Fruit fly (Drosophila melanogaster) whole organism, embryonic: ENCODE data around the gene CG32700.
A peak's percentile ranks its signal among the peaks of the same experiment; 100 is the strongest.

ENCODE experiments used
- Atf3 ChIP-seq: fragments of 200-800 bp; sonication (Bioruptor generic); optimal IDR thresholded peaks from 3 replicates; lab custom pipeline; 2016; ENCODE audit warnings: missing biosample characterization, missing genetic modification characterization
- Bteb2 ChIP-seq: fragments of 200-800 bp; sonication (Bioruptor generic); optimal IDR thresholded peaks from 2 replicates; lab custom pipeline; 2016; ENCODE audit warnings: missing biosample characterization, missing genetic modification characterization
- CG10543 ChIP-seq: fragments of 200-800 bp; sonication (Bioruptor generic); optimal IDR thresholded peaks from 3 replicates; lab custom pipeline; 2017; ENCODE audit warnings: missing biosample characterization, mild to moderate bottlenecking, missing genetic modification characterization, moderate library complexity
- CG10979 ChIP-seq: fragments of 200-800 bp; sonication (Bioruptor generic); optimal IDR thresholded peaks from 2 replicates; lab custom pipeline; 2018; ENCODE audit warnings: missing biosample characterization, mild to moderate bottlenecking, missing genetic modification characterization, moderate library complexity
- CG11456 ChIP-seq: fragments of 200-800 bp; sonication (Bioruptor generic); IDR thresholded peaks from 3 replicates; pipeline ENCODE4 v1.3.6; 2022; ENCODE audit warnings: missing biosample characterization, missing genetic modification characterization
- CG12155 ChIP-seq: fragments of 200-800 bp; sonication (Bioruptor generic); optimal IDR thresholded peaks from 3 replicates; lab custom pipeline; 2016; ENCODE audit warnings: missing biosample characterization, missing genetic modification characterization
- CG12744 ChIP-seq: fragments of 200-800 bp; sonication (Bioruptor generic); optimal IDR thresholded peaks from 2 replicates; lab custom pipeline; 2016; ENCODE audit warnings: missing biosample characterization, missing genetic modification characterization
- CG14441 ChIP-seq: fragments of 200-800 bp; sonication (Bioruptor generic); IDR thresholded peaks from 2 replicates; pipeline ENCODE4 v1.3.6; 2022; ENCODE audit warnings: missing biosample characterization, missing genetic modification characterization
- CG17328 ChIP-seq: fragments of 200-800 bp; sonication (Bioruptor generic); IDR thresholded peaks from 2 replicates; pipeline ENCODE4 v1.3.6; 2022; ENCODE audit warnings: missing biosample characterization, missing genetic modification characterization
- CG17912 ChIP-seq: fragments of 200-800 bp; sonication (Bioruptor generic); optimal IDR thresholded peaks from 2 replicates; lab custom pipeline; 2018; ENCODE audit warnings: missing biosample characterization, mild to moderate bottlenecking, missing genetic modification characterization
- CG1792 ChIP-seq: fragments of 200-800 bp; sonication (Bioruptor generic); optimal IDR thresholded peaks from 2 replicates; lab custom pipeline; 2016; ENCODE audit warnings: missing biosample characterization, missing genetic modification characterization
- CG3726 ChIP-seq: fragments of 200-800 bp; sonication (Bioruptor generic); IDR thresholded peaks from 3 replicates; pipeline ENCODE4, ENCODE4 v1.3.6; 2022; ENCODE audit warnings: missing biosample characterization, missing genetic modification characterization
- CG4404 ChIP-seq: fragments of 200-800 bp; sonication (Bioruptor generic); IDR thresholded peaks from 2 replicates; pipeline ENCODE4 v1.3.6; 2022; ENCODE audit warnings: missing biosample characterization, missing genetic modification characterization
- CG4707 ChIP-seq: fragments of 200-800 bp; sonication (Bioruptor generic); optimal IDR thresholded peaks from 2 replicates; lab custom pipeline; 2018; ENCODE audit warnings: missing biosample characterization, mild to moderate bottlenecking, missing genetic modification characterization, moderate library complexity
- CG5245 ChIP-seq: fragments of 200-800 bp; sonication (Bioruptor generic); optimal IDR thresholded peaks from 3 replicates; lab custom pipeline; 2016; ENCODE audit warnings: missing biosample characterization, missing genetic modification characterization
- CG6254 ChIP-seq: fragments of 200-800 bp; sonication (Bioruptor generic); optimal IDR thresholded peaks from 3 replicates; lab custom pipeline; 2017; ENCODE audit warnings: mild to moderate bottlenecking, missing biosample characterization, missing genetic modification reagents, missing genetic modification characterization
- CG6689 ChIP-seq: fragments of 200-800 bp; sonication (Bioruptor generic); IDR thresholded peaks from 2 replicates; pipeline ENCODE4 v1.3.6; 2022; ENCODE audit warnings: missing biosample characterization, missing genetic modification characterization
- CG7372 ChIP-seq: fragments of 200-800 bp; sonication (Bioruptor generic); IDR thresholded peaks from 2 replicates; pipeline ENCODE4 v1.3.6; 2022; ENCODE audit warnings: missing biosample characterization, missing genetic modification characterization
- CG7928 ChIP-seq: fragments of 200-800 bp; sonication (Bioruptor generic); optimal IDR thresholded peaks from 2 replicates; lab custom pipeline; 2017; ENCODE audit warnings: missing biosample characterization, mild to moderate bottlenecking, missing genetic modification characterization
- CkIIα-i1 ChIP-seq: fragments of 200-800 bp; sonication (Bioruptor generic); IDR thresholded peaks from 2 replicates; pipeline ENCODE4 v1.3.6; 2022; ENCODE audit warnings: missing biosample characterization, missing genetic modification characterization
- Dip2 ChIP-seq: fragments of 200-800 bp; sonication (Bioruptor generic); IDR thresholded peaks from 2 replicates; pipeline ENCODE4 v1.3.6; 2022; ENCODE audit warnings: missing biosample characterization, missing genetic modification characterization
- Dp ChIP-seq: fragments of 200-800 bp; sonication (Bioruptor generic); optimal IDR thresholded peaks from 2 replicates; lab custom pipeline; 2018; ENCODE audit warnings: missing biosample characterization, mild to moderate bottlenecking, missing genetic modification characterization, moderate library complexity
- HLH4C ChIP-seq: fragments of 200-800 bp; sonication (Bioruptor generic); IDR thresholded peaks from 3 replicates; pipeline ENCODE4 v1.3.6; 2022; ENCODE audit warnings: missing biosample characterization, missing genetic modification characterization; ENCODE audit not compliant: partially characterized antibody
- HLHmδ ChIP-seq: fragments of 200-800 bp; sonication (Bioruptor generic); optimal IDR thresholded peaks from 2 replicates; lab custom pipeline; 2018; ENCODE audit warnings: missing biosample characterization, mild to moderate bottlenecking, missing genetic modification characterization, moderate library complexity
- Hr3 ChIP-seq: fragments of 200-800 bp; sonication (Bioruptor generic); optimal IDR thresholded peaks from 3 replicates; lab custom pipeline; 2016; ENCODE audit warnings: missing biosample characterization, missing genetic modification characterization
- MESR4 ChIP-seq: fragments of 200-800 bp; sonication (Bioruptor generic); optimal IDR thresholded peaks from 2 replicates; lab custom pipeline; 2018; ENCODE audit warnings: missing biosample characterization, mild to moderate bottlenecking, missing genetic modification characterization, moderate library complexity
- Mes4 ChIP-seq: fragments of 200-800 bp; sonication (Bioruptor generic); optimal IDR thresholded peaks from 2 replicates; lab custom pipeline; 2016; ENCODE audit warnings: missing biosample characterization, missing genetic modification characterization
- Sry-δ ChIP-seq: fragments of 200-800 bp; sonication (Bioruptor generic); optimal IDR thresholded peaks from 2 replicates; lab custom pipeline; 2016; ENCODE audit warnings: missing biosample characterization, missing genetic modification characterization
- al ChIP-seq: fragments of 200-800 bp; sonication (Bioruptor generic); IDR thresholded peaks from 2 replicates; pipeline ENCODE4 v1.3.6; 2022; ENCODE audit warnings: missing biosample characterization, missing genetic modification characterization
- br ChIP-seq: fragments of >200 bp; optimal IDR thresholded peaks from 2 replicates; lab custom pipeline; 2017
- croc ChIP-seq: fragments of 200-800 bp; sonication (Bioruptor generic); conservative IDR thresholded peaks from 3 replicates; pipeline ENCODE4 v1.3.6; 2022; ENCODE audit warnings: missing biosample characterization, missing genetic modification characterization
- crol ChIP-seq: fragments of 200-800 bp; sonication (Bioruptor generic); IDR thresholded peaks from 2 replicates; pipeline ENCODE4 v1.3.6; 2022; ENCODE audit warnings: missing biosample characterization, missing genetic modification characterization
- dmrt11E ChIP-seq: fragments of 200-800 bp; sonication (Bioruptor generic); optimal IDR thresholded peaks from 3 replicates; lab custom pipeline; 2018; ENCODE audit warnings: missing biosample characterization, mild to moderate bottlenecking, missing genetic modification characterization, moderate library complexity
- fd3F ChIP-seq: fragments of 200-800 bp; sonication (Bioruptor generic); optimal IDR thresholded peaks from 2 replicates; lab custom pipeline; 2018; ENCODE audit warnings: missing biosample characterization, mild to moderate bottlenecking, missing genetic modification characterization, moderate library complexity
- gt ChIP-seq: fragments of 200-800 bp; sonication (Bioruptor generic); IDR thresholded peaks from 2 replicates; pipeline ENCODE4 v1.3.6; 2022; ENCODE audit warnings: missing biosample characterization, missing genetic modification characterization
- inv ChIP-seq: fragments of 200-800 bp; sonication (Bioruptor generic); IDR thresholded peaks from 2 replicates; pipeline ENCODE4 v1.3.6; 2022; ENCODE audit warnings: missing biosample characterization, missing genetic modification characterization; ENCODE audit not compliant: partially characterized antibody
- luna ChIP-seq: fragments of 200-800 bp; sonication (Bioruptor generic); optimal IDR thresholded peaks from 2 replicates; lab custom pipeline; 2016; ENCODE audit warnings: missing biosample characterization, missing genetic modification characterization
- otp ChIP-seq: fragments of 200-800 bp; sonication (Bioruptor generic); IDR thresholded peaks from 3 replicates; pipeline ENCODE4, ENCODE4 v1.3.6; 2022; ENCODE audit warnings: missing biosample characterization, missing genetic modification characterization
- pfk ChIP-seq: fragments of 200-800 bp; sonication (Bioruptor generic); optimal IDR thresholded peaks from 2 replicates; lab custom pipeline; 2018; ENCODE audit warnings: missing biosample characterization, mild to moderate bottlenecking, missing genetic modification characterization, moderate library complexity
- pros ChIP-seq: fragments of 200-800 bp; sonication (Bioruptor generic); optimal IDR thresholded peaks from 3 replicates; lab custom pipeline; 2019; ENCODE audit warnings: missing biosample characterization, mild to moderate bottlenecking, missing genetic modification characterization, moderate library complexity
- ro ChIP-seq: fragments of 200-800 bp; sonication (Bioruptor generic); IDR thresholded peaks from 2 replicates; pipeline ENCODE4 v1.3.6; 2022; ENCODE audit warnings: missing biosample characterization, missing genetic modification characterization
- scrt ChIP-seq: fragments of 200-800 bp; sonication (Bioruptor generic); optimal IDR thresholded peaks from 2 replicates; lab custom pipeline; 2018; ENCODE audit warnings: missing biosample characterization, mild to moderate bottlenecking, missing genetic modification characterization, moderate library complexity
- sens ChIP-seq: fragments of 200-800 bp; sonication (Bioruptor generic); peaks from one replicate; lab custom pipeline; 2016; ENCODE audit warnings: missing biosample characterization, missing genetic modification characterization
- seq ChIP-seq: fragments of 200-800 bp; sonication (Bioruptor generic); IDR thresholded peaks from 2 replicates; pipeline ENCODE4 v1.3.6; 2022; ENCODE audit warnings: missing biosample characterization, missing genetic modification characterization
- sna ChIP-seq: fragments of 200-800 bp; sonication (Bioruptor generic); IDR thresholded peaks from 2 replicates; pipeline ENCODE4 v1.3.6; 2022; ENCODE audit warnings: missing biosample characterization, missing genetic modification characterization; ENCODE audit not compliant: partially characterized antibody

The CG32700 gene

DNA sequence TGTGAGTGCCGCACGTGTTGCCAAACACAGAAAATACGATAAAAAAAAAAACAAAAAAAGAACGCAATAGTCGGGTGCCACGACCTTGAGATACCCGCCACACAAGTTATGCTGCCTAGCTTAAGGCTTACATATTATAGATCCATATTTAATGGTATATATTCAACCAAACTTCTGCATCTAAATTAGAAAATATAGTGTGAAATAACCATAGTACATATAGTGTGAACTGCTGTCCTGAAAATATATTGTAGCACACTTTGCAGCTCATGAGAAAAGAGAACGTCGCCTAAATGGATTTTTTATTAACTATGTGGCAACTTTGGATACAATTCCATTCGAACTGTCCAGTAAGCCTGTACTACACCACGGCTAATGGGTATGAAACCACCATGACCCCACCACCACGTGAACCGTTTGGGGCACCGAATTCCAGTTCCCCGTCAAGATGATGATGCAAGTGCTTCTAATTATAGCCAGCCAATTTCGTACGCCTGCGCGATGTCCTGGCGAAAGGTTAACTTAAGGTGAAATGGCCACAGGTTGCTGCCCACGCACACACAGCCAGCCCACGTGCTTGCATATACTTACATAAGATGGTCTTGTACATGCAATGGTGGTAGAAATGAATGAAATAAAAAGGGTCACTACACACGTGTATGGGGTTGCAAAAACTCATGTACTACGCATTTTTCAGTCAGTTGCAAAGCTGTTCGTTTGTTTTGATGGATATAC is 49.6 kb upstream of the CG32700 start (continued):
- TF ChIP-seq ro (GFP tag; lab: Robert Waterston, UW) (no peak), CG1792 (GFP tag; lab: Kevin White, UChicago) (peak; percentile 32), CG7928 (GFP tag; lab: Kevin White, UChicago) (peak; percentile 16), CG3726 (no peak), HLH4C (GFP tag; lab: Robert Waterston, UW) (no peak), CG6689 (GFP tag; lab: Robert Waterston, UW) (peak; percentile 73), CG4707 (GFP tag; lab: Kevin White, UChicago) (peak; percentile 18), sna (GFP tag; lab: Robert Waterston, UW) (no peak), CG17912 (GFP tag; lab: Kevin White, UChicago) (no peak), otp (GFP tag; lab: Robert Waterston, UW) (no peak), inv (GFP tag; lab: Robert Waterston, UW) (no peak), Dip2 (GFP tag; lab: Robert Waterston, UW) (0 out of 2 replicates have a peak, but pooled peaks have one; percentile 6), CG11456 (GFP tag; lab: Robert Waterston, UW) (peak; percentile 70; the same call in 2 of the 3 replicates), CG4404 (peak; percentile 46; the same call in 1 of the 2 replicates), seq (GFP tag; lab: Robert Waterston, UW) (peak; percentile 52; the same call in 1 of the 2 replicates), scrt (GFP tag; lab: Kevin White, UChicago) (peak; percentile 94), pros (no peak), Dp (no peak), dmrt11E (tag; lab: Kevin White, UChicago) (peak; percentile 23), CkIIα-i1 (GFP tag; lab: Robert Waterston, UW) (no peak), pfk (GFP tag; lab: Kevin White, UChicago) (no peak), Sry-δ (GFP tag; lab: Kevin White, UChicago) (peak; percentile 9), CG6254 (GFP tag; lab: Kevin White, UChicago) (peak; percentile 13), CG12744 (GFP tag; lab: Kevin White, UChicago) (peak; percentile 77), CG10543 (GFP tag; lab: Kevin White, UChicago) (peak; percentile 65), CG12155 (GFP tag; lab: Kevin White, UChicago) (peak; percentile 57), CG5245 (GFP tag; lab: Kevin White, UChicago) (peak; percentile 58), CG14441 (GFP tag; lab: Robert Waterston, UW) (peak; percentile 70), CG7372 (GFP tag; lab: Robert Waterston, UW) (peak; percentile 46), HLHmδ (GFP tag; lab: Kevin White, UChicago) (no peak), gt (GFP tag; lab: Robert Waterston, UW) (no peak), Hr3 (GFP tag; lab: Kevin White, UChicago) (peak; percentile 67), CG10979 (tag; lab: Kevin White, UChicago) (peak; percentile 72), br (lab: Kevin White, UChicago) (no peak), crol (GFP tag; lab: Robert Waterston, UW) (no peak), Bteb2 (peak; percentile 71), fd3F (GFP tag; lab: Kevin White, UChicago) (peak; percentile 57), al (GFP tag; lab: Robert Waterston, UW) (peak; percentile 51; the same call in 1 of the 2 replicates), MESR4 (GFP tag; lab: Kevin White, UChicago) (no peak), sens (GFP tag; lab: Kevin White, UChicago) (peak; percentile 96), Atf3 (GFP tag; lab: Kevin White, UChicago) (peak; percentile 46), croc (GFP tag; lab: Robert Waterston, UW) (peak; percentile 50; the same call in 2 of the 3 replicates), CG17328 (GFP tag; lab: Robert Waterston, UW) (peak; percentile 33; the same call in 1 of the 2 replicates), luna (peak; percentile 32), Mes4 (peak; percentile 34)
